Fruit fly (Drosophila melanogaster): Measurements from ENCODE around the gene Naprt.

The Naprt gene

dm6 chr2L:4211335-4211753, 13.5 kb upstream of the Naprt start:
- no peak for TF ChIP-seq dsf (GFP tag; optimal IDR thresholded peaks at IDR 0.05; ENCODE audit: borderline replicate concordance)
- no peak for TF ChIP-seq sage (GFP tag; optimal IDR thresholded peaks at IDR 0.05)
- TF ChIP-seq jim (GFP tag; optimal IDR thresholded peaks at IDR 0.05): no peak
- peak; percentile 34 for TF ChIP-seq Sp1 (GFP tag; optimal IDR thresholded peaks at IDR 0.05)
- TF ChIP-seq N (GFP tag; optimal IDR thresholded peaks at IDR 0.05): no peak
- TF ChIP-seq Vsx2 (GFP tag; optimal IDR thresholded peaks at IDR 0.05; ENCODE audit: partially characterized antibody): no peak
- no peak for TF ChIP-seq Mio (GFP tag; optimal IDR thresholded peaks at IDR 0.05)
- no peak for TF ChIP-seq Abd-B (GFP tag; optimal IDR thresholded peaks at IDR 0.05)
- peak; percentile 76 for TF ChIP-seq woc (GFP tag; optimal IDR thresholded peaks at IDR 0.05)
- no peak for TF ChIP-seq GATAd (GFP tag; optimal IDR thresholded peaks at IDR 0.05)
- TF ChIP-seq HLH106 (tag; optimal IDR thresholded peaks at IDR 0.05): peak; percentile 75
- peak; percentile 25 for TF ChIP-seq fru (GFP tag; optimal IDR thresholded peaks at IDR 0.05)
- no peak for TF ChIP-seq Myc (optimal IDR thresholded peaks at IDR 0.05)
- no peak for TF ChIP-seq brk (GFP tag; optimal IDR thresholded peaks at IDR 0.05)
- TF ChIP-seq pan (optimal IDR thresholded peaks at IDR 0.05): no peak
- TF ChIP-seq sv (GFP tag; optimal IDR thresholded peaks at IDR 0.05): no peak
- peak in 1 of 2 experiments; percentile 39 for TF ChIP-seq foxo (GFP tag; optimal IDR thresholded peaks at IDR 0.05)
- TF ChIP-seq CG9705 (GFP tag; optimal IDR thresholded peaks at IDR 0.05): no peak
- TF ChIP-seq Dfd (GFP tag; optimal IDR thresholded peaks at IDR 0.05): no peak
- no peak for TF ChIP-seq dmrt93B (GFP tag; optimal IDR thresholded peaks at IDR 0.05)
- no peak for TF ChIP-seq lola (GFP tag; optimal IDR thresholded peaks at IDR 0.05)
- TF ChIP-seq rgr (GFP tag; optimal IDR thresholded peaks at IDR 0.05): peak; percentile 35
- peak; percentile 40 for TF ChIP-seq Hr83 (GFP tag; optimal IDR thresholded peaks at IDR 0.05; ENCODE audit: poor library complexity, severe bottlenecking)
- TF ChIP-seq Dif (GFP tag; optimal IDR thresholded peaks at IDR 0.05; ENCODE audit: partially characterized antibody): no peak
- TF ChIP-seq Hnf4 (GFP tag; optimal IDR thresholded peaks at IDR 0.05): no peak
- TF ChIP-seq Jra (GFP tag; optimal IDR thresholded peaks at IDR 0.05): no peak
- TF ChIP-seq psq (GFP tag; optimal IDR thresholded peaks at IDR 0.05): peak; percentile 4
- peak; percentile 30 for TF ChIP-seq ey (GFP tag; optimal IDR thresholded peaks at IDR 0.05)
- TF ChIP-seq OdsH (GFP tag; optimal IDR thresholded peaks at IDR 0.05): peak; percentile 22
- peak; percentile 37 for TF ChIP-seq br (GFP tag; optimal IDR thresholded peaks at IDR 0.05)
- TF ChIP-seq dl (GFP tag; optimal IDR thresholded peaks at IDR 0.05; ENCODE audit: insufficient read depth in 1 of 2, partially characterized antibody in 2 of 2): no peak
- no peak for TF ChIP-seq Rel (GFP tag; optimal IDR thresholded peaks at IDR 0.05)
- no peak for TF ChIP-seq Rel (tag; optimal IDR thresholded peaks at IDR 0.05)
- no peak for TF ChIP-seq Hr78 (GFP tag; optimal IDR thresholded peaks at IDR 0.05)
- TF ChIP-seq usp (GFP tag; optimal IDR thresholded peaks at IDR 0.05): no peak
- TF ChIP-seq CG32264 (GFP tag; optimal IDR thresholded peaks at IDR 0.05): no peak
- peak; percentile 28 for TF ChIP-seq h (GFP tag; optimal IDR thresholded peaks at IDR 0.05)
- TF ChIP-seq CrebA (GFP tag; optimal IDR thresholded peaks at IDR 0.05; ENCODE audit: borderline replicate concordance): no peak
- TF ChIP-seq tai (GFP tag; optimal IDR thresholded peaks at IDR 0.05): no peak

dm6 chr2L:4197143-4197912, 543 bp downstream of the Naprt start:
- TF ChIP-seq foxo (GFP tag; optimal IDR thresholded peaks at IDR 0.05): peak in 1 of 2 experiments; percentile 44
- peak; percentile 82 for TF ChIP-seq fru (GFP tag; optimal IDR thresholded peaks at IDR 0.05)
- peak; percentile 22 for TF ChIP-seq rgr (GFP tag; optimal IDR thresholded peaks at IDR 0.05)
- peak; percentile 25 for TF ChIP-seq sage (GFP tag; optimal IDR thresholded peaks at IDR 0.05)
- no peak for TF ChIP-seq CG32264 (GFP tag; optimal IDR thresholded peaks at IDR 0.05)
- peak; percentile 80 for TF ChIP-seq Vsx2 (GFP tag; optimal IDR thresholded peaks at IDR 0.05; ENCODE audit: partially characterized antibody)
- no peak for TF ChIP-seq Jra (GFP tag; optimal IDR thresholded peaks at IDR 0.05)
- no peak for TF ChIP-seq tai (GFP tag; optimal IDR thresholded peaks at IDR 0.05)
- TF ChIP-seq Myc (optimal IDR thresholded peaks at IDR 0.05): no peak
- TF ChIP-seq br (GFP tag; optimal IDR thresholded peaks at IDR 0.05): no peak
- TF ChIP-seq Dif (GFP tag; optimal IDR thresholded peaks at IDR 0.05; ENCODE audit: partially characterized antibody): peak; percentile 94
- TF ChIP-seq Hr78 (GFP tag; optimal IDR thresholded peaks at IDR 0.05): no peak
- TF ChIP-seq OdsH (GFP tag; optimal IDR thresholded peaks at IDR 0.05): no peak
- no peak for TF ChIP-seq CrebA (GFP tag; optimal IDR thresholded peaks at IDR 0.05; ENCODE audit: borderline replicate concordance)
- no peak for TF ChIP-seq dmrt93B (GFP tag; optimal IDR thresholded peaks at IDR 0.05)
- TF ChIP-seq psq (GFP tag; optimal IDR thresholded peaks at IDR 0.05): peak; percentile 15
- TF ChIP-seq ey (GFP tag; optimal IDR thresholded peaks at IDR 0.05): no peak
- no peak for TF ChIP-seq HLH106 (tag; optimal IDR thresholded peaks at IDR 0.05)
- no peak for TF ChIP-seq jim (GFP tag; optimal IDR thresholded peaks at IDR 0.05)
- no peak for TF ChIP-seq sv (GFP tag; optimal IDR thresholded peaks at IDR 0.05)
- no peak for TF ChIP-seq GATAd (GFP tag; optimal IDR thresholded peaks at IDR 0.05)
- TF ChIP-seq usp (GFP tag; optimal IDR thresholded peaks at IDR 0.05): no peak
- no peak for TF ChIP-seq Dfd (GFP tag; optimal IDR thresholded peaks at IDR 0.05)
- no peak for TF ChIP-seq Rel (GFP tag; optimal IDR thresholded peaks at IDR 0.05)
- TF ChIP-seq Rel (tag; optimal IDR thresholded peaks at IDR 0.05): no peak
- TF ChIP-seq woc (GFP tag; optimal IDR thresholded peaks at IDR 0.05): no peak
- peak; percentile 37 for TF ChIP-seq h (GFP tag; optimal IDR thresholded peaks at IDR 0.05)
- TF ChIP-seq N (GFP tag; optimal IDR thresholded peaks at IDR 0.05): no peak
- no peak for TF ChIP-seq brk (GFP tag; optimal IDR thresholded peaks at IDR 0.05)
- no peak for TF ChIP-seq dsf (GFP tag; optimal IDR thresholded peaks at IDR 0.05; ENCODE audit: borderline replicate concordance)
- TF ChIP-seq dl (GFP tag; optimal IDR thresholded peaks at IDR 0.05; ENCODE audit: insufficient read depth in 1 of 2, partially characterized antibody in 2 of 2): peak; percentile 80 to 84
- TF ChIP-seq Mio (GFP tag; optimal IDR thresholded peaks at IDR 0.05): no peak
- no peak for TF ChIP-seq CG9705 (GFP tag; optimal IDR thresholded peaks at IDR 0.05)
- TF ChIP-seq Abd-B (GFP tag; optimal IDR thresholded peaks at IDR 0.05): no peak
- no peak for TF ChIP-seq pan (optimal IDR thresholded peaks at IDR 0.05)
- TF ChIP-seq Sp1 (GFP tag; optimal IDR thresholded peaks at IDR 0.05): peak; percentile 10
- no peak for TF ChIP-seq Hnf4 (GFP tag; optimal IDR thresholded peaks at IDR 0.05)

Measured in whole organism, wandering third instar larva.